Worm (Caenorhabditis elegans) whole organism, L1 larva: ENCODE measurements around the gene ddx-17.

ENCODE experiments used
- lir-3 ChIP-seq: sonication (generic microtip); optimal IDR thresholded peaks from 2 replicates; lab custom pipeline; 2016; ENCODE audit warnings: mild to moderate bottlenecking, missing genetic modification characterization, moderate library complexity, missing compliant biosample characterization; ENCODE audit not compliant: poor library complexity
- zag-1 ChIP-seq: fragments of 150-350 bp; optimal IDR thresholded peaks from 2 replicates; lab custom pipeline; 2014; ENCODE audit warnings: missing biosample characterization, missing genetic modification characterization

DNA sequence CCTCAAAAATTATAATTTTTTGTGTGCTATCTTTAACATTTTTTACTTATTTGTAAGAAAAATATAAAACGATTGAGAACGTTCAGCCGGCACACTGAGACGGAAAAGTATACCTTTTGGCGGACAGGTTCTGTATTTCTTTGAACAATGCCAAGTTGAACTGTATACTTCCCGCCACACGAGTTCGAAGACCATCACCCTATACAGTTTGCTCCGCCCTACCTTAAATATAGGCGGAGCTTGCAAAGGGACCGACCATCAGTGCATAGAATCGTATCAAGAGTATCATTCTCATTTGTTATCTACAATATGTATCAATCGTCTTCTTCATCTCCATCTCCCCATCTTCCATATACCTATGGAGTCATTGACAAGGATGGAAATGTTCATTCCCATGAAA is 27.0 kb downstream of the ddx-17 start, which contains the start of gene end-1:
- TF ChIP-seq zag-1 (tag; lab: Kevin White, UChicago) = no peak
- no peak for TF ChIP-seq lir-3 (tag; lab: Kevin White, UChicago)
